Worm (Caenorhabditis elegans) whole organism, L2 larva: Measurements from ENCODE around the gene ndua-7.

Source experiments
- F13H6.1 ChIP-seq: sonication (generic microtip); optimal IDR thresholded peaks from 2 replicates; lab custom pipeline; 2016; ENCODE audit warnings: missing genetic modification characterization, missing compliant biosample characterization
- alr-1 ChIP-seq: fragments of 150-350 bp; optimal IDR thresholded peaks from 2 replicates; lab custom pipeline; 2014; ENCODE audit warnings: missing biosample characterization, missing genetic modification characterization
- aly-2 ChIP-seq: fragments of 150-350 bp; optimal IDR thresholded peaks from 2 replicates; lab custom pipeline; 2014; ENCODE audit warnings: missing biosample characterization, missing genetic modification characterization
- egl-27 ChIP-seq: sonication (generic microtip); optimal IDR thresholded peaks from 3 replicates; lab custom pipeline; 2017; ENCODE audit warnings: missing biosample characterization, missing genetic modification reagents, missing genetic modification characterization
- elt-3 ChIP-seq: sonication (generic microtip); optimal IDR thresholded peaks from 2 replicates; lab custom pipeline; 2017; ENCODE audit warnings: missing biosample characterization, missing genetic modification characterization
- gmeb-1 ChIP-seq: fragments of 150-350 bp; optimal IDR thresholded peaks from 2 replicates; lab custom pipeline; 2014; ENCODE audit warnings: missing biosample characterization, missing genetic modification characterization
- lin-13 ChIP-seq: fragments of 150-350 bp; optimal IDR thresholded peaks from 2 replicates; lab custom pipeline; 2014; ENCODE audit warnings: missing biosample characterization, missing genetic modification reagents, missing genetic modification characterization
- lsy-2 ChIP-seq, 2 experiments: fragments of 150-350 bp in 1 of 2; sonication (generic microtip) in 1 of 2; optimal IDR thresholded peaks; 2 replicates each; lab custom pipeline; 2014 to 2017; ENCODE audit warnings: missing biosample characterization in 2 of 2, missing genetic modification characterization in 2 of 2
- mab-5 ChIP-seq: fragments of 150-350 bp; optimal IDR thresholded peaks from 2 replicates; lab custom pipeline; 2014; ENCODE audit warnings: missing biosample characterization, missing genetic modification characterization
- mdl-1 ChIP-seq, 2 experiments: fragments of 150-350 bp in 1 of 2; sonication (generic microtip) in 1 of 2; optimal IDR thresholded peaks; 2 replicates each; lab custom pipeline; 2017; ENCODE audit warnings: missing biosample characterization in 2 of 2, missing genetic modification characterization in 2 of 2
- nhr-12 ChIP-seq: fragments of 150-350 bp; optimal IDR thresholded peaks from 2 replicates; lab custom pipeline; 2014; ENCODE audit warnings: missing biosample characterization, missing genetic modification characterization
- nhr-21 ChIP-seq: fragments of 150-350 bp; optimal IDR thresholded peaks from 2 replicates; lab custom pipeline; 2014; ENCODE audit warnings: missing biosample characterization, missing genetic modification characterization
- sem-4 ChIP-seq: fragments of 150-350 bp; optimal IDR thresholded peaks from 2 replicates; lab custom pipeline; 2014; ENCODE audit warnings: missing biosample characterization, missing genetic modification reagents, missing genetic modification characterization
- sma-3 ChIP-seq: sonication (generic microtip); optimal IDR thresholded peaks from 2 replicates; lab custom pipeline; 2016; ENCODE audit warnings: missing genetic modification reagents, missing genetic modification characterization, missing compliant biosample characterization
- unc-62 ChIP-seq: fragments of 150-350 bp; optimal IDR thresholded peaks from 2 replicates; lab custom pipeline; 2014; ENCODE audit warnings: missing biosample characterization, missing genetic modification reagents, missing genetic modification characterization
- ztf-1 ChIP-seq: fragments of 200-800 bp; sonication (Bioruptor generic); conservative IDR thresholded peaks from 2 replicates; pipeline ENCODE4 v1.3.6; 2022; ENCODE audit warnings: missing genetic modification characterization, missing compliant biosample characterization
- ztf-11 ChIP-seq: sonication (generic microtip); optimal IDR thresholded peaks from 2 replicates; lab custom pipeline; 2017; ENCODE audit warnings: missing biosample characterization, missing genetic modification characterization

The ndua-7 gene

DNA sequence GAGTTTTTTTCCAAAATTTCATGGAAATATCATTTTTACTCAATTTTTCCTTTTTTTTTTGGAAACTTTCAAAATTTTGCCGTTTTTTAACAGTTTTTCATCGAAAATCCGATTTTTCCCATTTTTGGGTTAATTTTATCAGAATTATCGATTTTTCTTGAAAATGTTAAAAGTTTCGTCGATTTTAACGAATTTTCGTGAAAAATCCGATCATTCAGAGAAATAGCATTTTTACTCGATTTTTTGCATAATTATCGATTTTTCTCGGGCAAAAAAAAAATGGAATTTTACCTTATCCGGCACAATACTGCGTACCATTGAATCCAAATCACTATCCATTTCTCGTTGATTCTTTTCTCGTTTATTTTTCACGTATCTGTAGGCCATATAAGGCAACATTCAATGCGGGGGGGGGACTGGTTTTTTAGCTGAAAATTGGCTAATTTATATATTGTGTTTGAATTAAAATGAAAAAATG, 47.2 kb downstream of the ndua-7 start, which contains the start of gene tbc-14:
tbc-14 (minus strand) TSS at position 428 of the 478 bp plus-strand sequence.
- no peak for TF ChIP-seq ztf-1 (GFP tag; lab: Robert Waterston, UW)
- no peak for TF ChIP-seq lsy-2 (tag; optimal IDR thresholded peaks at IDR 0.05; lab: Kevin White, UChicago)
- TF ChIP-seq mdl-1 (tag; optimal IDR thresholded peaks at IDR 0.05; lab: Kevin White, UChicago): no peak
- no peak for TF ChIP-seq sma-3 (GFP tag; lab: Kevin White, UChicago)
- TF ChIP-seq F13H6.1: no peak
- no peak for TF ChIP-seq sem-4 (tag; lab: Kevin White, UChicago)
- TF ChIP-seq alr-1 (tag; lab: Kevin White, UChicago): no peak
- TF ChIP-seq nhr-21: no peak
- TF ChIP-seq ztf-11: no peak
- no peak for TF ChIP-seq lin-13 (GFP tag; lab: Kevin White, UChicago)
- TF ChIP-seq unc-62 (GFP tag; lab: Kevin White, UChicago): no peak

DNA sequence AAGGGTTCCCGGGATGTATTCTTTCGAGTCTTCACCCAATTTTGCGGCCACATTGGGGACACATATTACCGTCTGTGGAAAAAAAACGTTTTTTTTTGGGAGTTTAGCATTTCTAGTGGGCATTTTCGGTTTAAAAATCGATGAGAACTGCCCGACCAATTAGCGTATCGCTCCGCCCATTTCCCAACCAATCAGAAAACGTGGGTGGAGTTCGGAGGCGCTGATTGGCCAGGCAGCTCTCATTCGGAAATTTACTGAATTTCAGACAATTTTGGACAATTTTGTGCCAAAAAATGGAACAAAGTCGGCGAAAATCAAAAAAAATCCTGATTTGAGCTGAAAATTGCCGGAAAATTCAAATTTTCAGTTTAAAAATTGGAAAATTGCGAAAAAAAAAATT, 47.8 kb downstream of the ndua-7 start:
- no peak for TF ChIP-seq egl-27 (tag; lab: Kevin White, UChicago)
- TF ChIP-seq lin-13 (GFP tag; lab: Kevin White, UChicago): no peak
- no peak for TF ChIP-seq mdl-1 (tag; optimal IDR thresholded peaks at IDR 0.05; lab: Kevin White, UChicago)
- TF ChIP-seq elt-3 (tag; lab: Kevin White, UChicago): no peak
- no peak for TF ChIP-seq aly-2
- TF ChIP-seq mab-5 (tag; lab: Kevin White, UChicago): no peak
- TF ChIP-seq F13H6.1: no peak
- TF ChIP-seq nhr-12: no peak

DNA sequence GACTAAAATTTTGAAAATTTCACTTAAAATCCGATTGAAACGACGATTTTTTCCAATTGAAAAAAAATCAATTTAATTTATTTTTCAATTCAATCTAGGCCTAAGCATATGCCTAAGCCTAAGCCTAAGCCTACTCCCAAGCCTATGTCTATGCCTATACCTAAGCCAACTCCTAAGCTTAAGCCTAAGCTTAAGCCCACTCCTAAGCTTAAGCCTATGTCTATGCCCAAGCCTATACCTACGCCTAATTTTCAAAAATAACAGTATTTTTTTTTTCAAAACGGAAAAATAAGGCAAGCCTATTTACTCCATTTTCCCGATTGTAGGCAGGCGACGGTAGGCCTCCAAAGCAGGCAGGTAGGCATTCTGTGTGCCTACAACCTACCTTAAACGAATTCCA, 50.1 kb downstream of the ndua-7 start:
- no peak for TF ChIP-seq gmeb-1 (tag; lab: Kevin White, UChicago)
